Fruit fly (Drosophila melanogaster): ENCODE results near the gene Had1.
A peak's percentile ranks its signal among the peaks of the same experiment; 100 is the strongest.

Gene Had1

DNA sequence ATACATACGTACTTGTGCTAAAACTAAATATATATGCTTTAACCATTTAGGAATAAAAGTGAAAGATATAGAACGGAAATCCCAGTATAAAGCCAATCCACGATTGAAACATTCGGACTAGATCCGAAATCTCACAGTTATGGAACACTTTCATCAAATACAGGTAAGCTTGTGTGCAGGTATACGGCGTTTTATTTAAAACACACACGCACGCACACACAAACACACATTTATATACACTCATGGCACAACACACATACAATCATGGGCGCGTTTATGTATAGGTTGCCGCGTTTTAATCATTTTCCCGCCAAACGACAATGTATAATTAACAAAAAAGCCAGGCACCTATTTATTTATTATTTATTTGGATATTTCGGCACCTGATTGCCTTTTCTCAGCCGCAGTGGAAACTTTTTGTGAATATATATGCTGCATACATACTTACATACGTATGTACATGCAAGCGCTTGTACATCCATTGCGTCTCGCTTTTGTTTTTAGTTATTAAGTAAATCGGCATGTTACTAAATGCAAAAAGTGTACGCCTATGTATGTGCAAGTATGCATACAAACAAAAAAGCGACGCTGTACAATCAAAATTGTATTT is 25.9 kb upstream of the Had1 start (continued):
- TF ChIP-seq Med (GFP tag), result peak; percentile 63

DNA sequence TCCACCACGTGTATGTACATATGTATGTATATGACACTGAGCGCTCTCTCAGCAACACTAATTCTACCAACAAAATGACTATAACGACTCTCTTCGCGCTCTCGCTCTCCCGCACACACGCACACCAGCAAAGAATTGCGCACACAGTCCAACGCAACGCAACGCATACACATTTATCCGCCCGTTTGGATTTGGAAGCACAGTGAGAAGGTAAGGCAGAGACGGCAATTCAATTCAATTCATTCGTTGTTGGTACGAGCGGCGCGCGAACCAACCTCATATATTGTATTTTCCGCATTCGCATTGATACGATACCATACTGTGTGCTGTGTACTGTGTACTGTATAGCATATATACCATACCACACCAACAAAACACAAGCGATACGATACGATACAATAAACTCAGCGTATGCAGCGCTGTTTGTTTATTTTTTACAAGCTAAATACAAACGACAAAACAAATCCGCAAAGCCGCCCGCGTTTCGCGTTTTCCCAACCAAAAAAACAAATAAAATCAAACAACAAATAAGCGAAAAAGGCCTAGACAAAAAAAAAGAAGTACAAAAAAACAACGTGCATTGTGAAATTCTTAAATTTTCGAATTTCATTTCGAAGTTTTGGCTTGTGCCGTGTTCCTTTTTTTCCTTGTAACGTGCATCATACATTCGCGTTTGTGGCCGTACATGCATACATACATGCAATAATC is 25.1 kb upstream of the Had1 start, which contains the start of the genes CG9921 and Dsp1:
CG9921 (minus strand) TSS at position 167 of the 708 bp plus-strand sequence.
Dsp1 (plus strand) TSS at position 179 of the 708 bp plus-strand sequence.
- TF ChIP-seq zfh1 (GFP tag; IDR thresholded peaks at IDR 0.05) (no peak), danr (GFP tag; IDR thresholded peaks at IDR 0.05) (no peak), sisA (GFP tag; IDR thresholded peaks at IDR 0.05) (no peak), Med (GFP tag) (peak; percentile 81), wek (GFP tag; optimal IDR thresholded peaks at IDR 0.05) (peak; percentile 53), ara (GFP tag; IDR thresholded peaks at IDR 0.05) (no peak), hbn (GFP tag; IDR thresholded peaks at IDR 0.05; ENCODE audit: partially characterized antibody) (0 out of 2 replicates have a peak, but pooled peaks have one; percentile 43), CG2199 (GFP tag; IDR thresholded peaks at IDR 0.05) (peak; percentile 99), CG14014 (GFP tag; IDR thresholded peaks at IDR 0.05) (0 out of 2 replicates have a peak, but pooled peaks have one; percentile 21), CkIIα-i1 (GFP tag; IDR thresholded peaks at IDR 0.05) (no peak), ash1 (GFP tag; optimal IDR thresholded peaks at IDR 0.05) (no peak), ci (GFP tag; IDR thresholded peaks at IDR 0.05) (peak; percentile 62; the same call in 2 of the 3 replicates), CG32532 (GFP tag; IDR thresholded peaks at IDR 0.05) (peak; percentile 25; the same call in 1 of the 2 replicates), eve (GFP tag; optimal IDR thresholded peaks at IDR 0.05) (peak in 1 of 2 experiments; percentile 56), CG32767 (GFP tag; IDR thresholded peaks at IDR 0.05) (peak; percentile 90), sens (GFP tag) (peak; percentile 72), scrt (GFP tag; optimal IDR thresholded peaks at IDR 0.05) (peak; percentile 23), nom (GFP tag; optimal IDR thresholded peaks at IDR 0.05) (peak; percentile 13), Drgx (GFP tag; IDR thresholded peaks at IDR 0.05) (peak; percentile 8; the same call in 1 of the 2 replicates), CG34422 (GFP tag; IDR thresholded peaks at IDR 0.05) (peak; percentile 53; the same call in 1 of the 3 replicates), CG17568 (GFP tag; optimal IDR thresholded peaks at IDR 0.05) (no peak), CG11696 (GFP tag; IDR thresholded peaks at IDR 0.05) (peak; percentile 32; the same call in 1 of the 2 replicates), lola (GFP tag; optimal IDR thresholded peaks at IDR 0.05) (peak in 1 of 3 experiments; percentile 44), CG3163 (GFP tag; optimal IDR thresholded peaks at IDR 0.05) (peak; percentile 73), nerfin-1 (tag; optimal IDR thresholded peaks at IDR 0.05) (no peak), MESR4 (GFP tag; optimal IDR thresholded peaks at IDR 0.05) (peak; percentile 28), CG15479 (GFP tag; optimal IDR thresholded peaks at IDR 0.05) (peak; percentile 95), MTF-1 (GFP tag; optimal IDR thresholded peaks at IDR 0.05; ENCODE audit: borderline replicate concordance) (peak; percentile 48), CG12071 (GFP tag; optimal IDR thresholded peaks at IDR 0.05) (peak; percentile 30), HLH3B (GFP tag; IDR thresholded peaks at IDR 0.05) (no peak), sug (tag; optimal IDR thresholded peaks at IDR 0.05) (peak; percentile 26), Kr (GFP tag; optimal IDR thresholded peaks at IDR 0.05) (no peak), Hand (GFP tag; optimal IDR thresholded peaks at IDR 0.05) (peak; percentile 18), HHEX (GFP tag; optimal IDR thresholded peaks at IDR 0.05) (peak; percentile 4), schlank (tag; optimal IDR thresholded peaks at IDR 0.05) (peak; percentile 31), CG15269 (tag; optimal IDR thresholded peaks at IDR 0.05) (peak; percentile 49), Taf1 (GFP tag; IDR thresholded peaks at IDR 0.05) (peak; percentile 26; the same call in 1 of the 2 replicates), Tbp (GFP tag; optimal IDR thresholded peaks at IDR 0.05) (no peak), unc-4 (GFP tag; IDR thresholded peaks at IDR 0.05; ENCODE audit: partially characterized antibody) (0 out of 2 replicates have a peak, but pooled peaks have one; percentile 21), ap (GFP tag; IDR thresholded peaks at IDR 0.05) (no peak), B-H2 (GFP tag; optimal IDR thresholded peaks at IDR 0.05) (peak; percentile 13), lab (GFP tag; optimal IDR thresholded peaks at IDR 0.05) (peak; percentile 0), Bgb (GFP tag; IDR thresholded peaks at IDR 0.05; ENCODE audit: partially characterized antibody) (peak; percentile 42; the same call in 1 of the 2 replicates), chm (GFP tag; IDR thresholded peaks at IDR 0.05) (peak; percentile 75), Vsx1 (GFP tag; optimal IDR thresholded peaks at IDR 0.05) (no peak)

All from whole organism, embryonic.